Fruit fly (Drosophila melanogaster) whole organism, embryonic: ENCODE data around the gene CG8483.

Experiments used
- Atf-2 ChIP-seq: fragments of 200-800 bp; sonication (Bioruptor generic); optimal IDR thresholded peaks from 2 replicates; lab custom pipeline; 2016; ENCODE audit warnings: missing biosample characterization, missing genetic modification characterization
- CG10321 ChIP-seq: fragments of 200-800 bp; sonication (Bioruptor generic); IDR thresholded peaks from 2 replicates; pipeline ENCODE4 v1.3.6; 2022; ENCODE audit warnings: missing biosample characterization, missing genetic modification characterization
- CG10366 ChIP-seq: fragments of 200-800 bp; sonication (Bioruptor generic); IDR thresholded peaks from 2 replicates; pipeline ENCODE4 v1.3.6; 2022; ENCODE audit warnings: missing biosample characterization, missing genetic modification characterization
- CG11398 ChIP-seq: fragments of 200-800 bp; sonication (Bioruptor generic); optimal IDR thresholded peaks from 2 replicates; lab custom pipeline; 2016; ENCODE audit warnings: missing biosample characterization, missing genetic modification characterization
- CG12659 ChIP-seq: fragments of 200-800 bp; sonication (Bioruptor generic); optimal IDR thresholded peaks from 3 replicates; lab custom pipeline; 2017; ENCODE audit warnings: mild to moderate bottlenecking, missing biosample characterization, missing genetic modification reagents, missing genetic modification characterization
- CG15269 ChIP-seq: fragments of 200-800 bp; sonication (Bioruptor generic); optimal IDR thresholded peaks from 2 replicates; lab custom pipeline; 2018; ENCODE audit warnings: missing biosample characterization, mild to moderate bottlenecking, missing genetic modification characterization, moderate library complexity
- CG16863 ChIP-seq: fragments of 200-800 bp; sonication (Bioruptor generic); optimal IDR thresholded peaks from 3 replicates; lab custom pipeline; 2016; ENCODE audit warnings: missing biosample characterization, missing genetic modification characterization
- CG3065 ChIP-seq: fragments of 200-800 bp; sonication (Bioruptor generic); optimal IDR thresholded peaks from 2 replicates; lab custom pipeline; 2016; ENCODE audit warnings: missing biosample characterization, missing genetic modification characterization
- CG33557 ChIP-seq: fragments of 200-800 bp; sonication (Bioruptor generic); optimal IDR thresholded peaks from 2 replicates; lab custom pipeline; 2019; ENCODE audit warnings: missing biosample characterization, mild to moderate bottlenecking, missing genetic modification characterization, moderate library complexity
- CG4282 ChIP-seq: fragments of 200-800 bp; sonication (Bioruptor generic); optimal IDR thresholded peaks from 2 replicates; lab custom pipeline; 2016; ENCODE audit warnings: missing biosample characterization, missing genetic modification characterization
- CG4424 ChIP-seq: fragments of 200-800 bp; sonication (Bioruptor generic); optimal IDR thresholded peaks from 3 replicates; lab custom pipeline; 2016; ENCODE audit warnings: missing biosample characterization, missing genetic modification characterization
- CG6272 ChIP-seq: fragments of 200-800 bp; sonication (Bioruptor generic); IDR thresholded peaks from 2 replicates; pipeline ENCODE4 v1.3.6; 2022; ENCODE audit warnings: missing biosample characterization, missing genetic modification characterization
- CG8944 ChIP-seq: fragments of 200-800 bp; sonication (Bioruptor generic); optimal IDR thresholded peaks from 3 replicates; lab custom pipeline; 2016; ENCODE audit warnings: missing biosample characterization, missing genetic modification characterization
- CoRest ChIP-seq: fragments of 200-800 bp; sonication (Bioruptor generic); optimal IDR thresholded peaks from 3 replicates; lab custom pipeline; 2018; ENCODE audit warnings: missing biosample characterization, mild to moderate bottlenecking, missing genetic modification characterization, moderate library complexity
- Dip3 ChIP-seq: fragments of 200-800 bp; sonication (Bioruptor generic); optimal IDR thresholded peaks from 3 replicates; lab custom pipeline; 2016; ENCODE audit warnings: missing biosample characterization, missing genetic modification characterization
- Dll ChIP-seq: fragments of 200-800 bp; sonication (Bioruptor generic); IDR thresholded peaks from 4 replicates; pipeline ENCODE4 v1.3.6; 2022; ENCODE audit warnings: missing biosample characterization, missing genetic modification characterization; ENCODE audit not compliant: partially characterized antibody
- Drgx ChIP-seq: fragments of 200-800 bp; sonication (Bioruptor generic); IDR thresholded peaks from 2 replicates; pipeline ENCODE4 v1.3.6; 2022; ENCODE audit warnings: missing biosample characterization, missing genetic modification characterization
- E2f1 ChIP-seq: fragments of 200-800 bp; sonication (Bioruptor generic); IDR thresholded peaks from 2 replicates; pipeline ENCODE4 v1.3.6; 2022; ENCODE audit warnings: missing biosample characterization, missing genetic modification characterization
- Hey ChIP-seq: fragments of 200-800 bp; sonication (Bioruptor generic); optimal IDR thresholded peaks from 3 replicates; lab custom pipeline; 2018; ENCODE audit warnings: missing biosample characterization, mild to moderate bottlenecking, missing genetic modification characterization
- Hr51 ChIP-seq, 2 experiments: fragments of 200-800 bp; sonication (Bioruptor generic); optimal IDR thresholded peaks; 2 replicates in 1 of 2; 3 replicates in 1 of 2; lab custom pipeline; 2016 to 2018; ENCODE audit warnings: missing biosample characterization in 2 of 2, missing genetic modification characterization in 2 of 2, mild to moderate bottlenecking in 1 of 2, moderate library complexity in 1 of 2
- Med ChIP-seq: fragments of 200-800 bp; sonication (Bioruptor generic); peaks from one replicate; lab custom pipeline; 2016; ENCODE audit warnings: missing biosample characterization, missing genetic modification characterization, mild to moderate bottlenecking, inconsistent platforms, moderate library complexity
- Nf-YA ChIP-seq: fragments of 200-800 bp; sonication (Bioruptor generic); IDR thresholded peaks from 2 replicates; pipeline ENCODE4 v1.3.6; 2022; ENCODE audit warnings: missing biosample characterization, missing genetic modification characterization
- Ptx1 ChIP-seq: fragments of 200-800 bp; sonication (Bioruptor generic); IDR thresholded peaks from 2 replicates; pipeline ENCODE4 v1.3.6; 2022; ENCODE audit warnings: missing biosample characterization, missing genetic modification characterization
- Rx ChIP-seq: fragments of 200-800 bp; sonication (Bioruptor generic); IDR thresholded peaks from 2 replicates; pipeline ENCODE4 v1.3.6; 2022; ENCODE audit warnings: missing biosample characterization, missing genetic modification characterization
- Sry-δ ChIP-seq: fragments of 200-800 bp; sonication (Bioruptor generic); optimal IDR thresholded peaks from 2 replicates; lab custom pipeline; 2016; ENCODE audit warnings: missing biosample characterization, missing genetic modification characterization
- Vsx1 ChIP-seq: fragments of 200-800 bp; sonication (Bioruptor generic); optimal IDR thresholded peaks from 2 replicates; lab custom pipeline; 2017; ENCODE audit warnings: missing biosample characterization, mild to moderate bottlenecking, missing genetic modification characterization, missing genetic modification reagents
- YL-1 ChIP-seq: fragments of 200-800 bp; sonication (Bioruptor generic); optimal IDR thresholded peaks from 3 replicates; lab custom pipeline; 2017; ENCODE audit warnings: missing biosample characterization, mild to moderate bottlenecking, missing genetic modification characterization
- ap ChIP-seq: fragments of 200-800 bp; sonication (Bioruptor generic); IDR thresholded peaks from 2 replicates; pipeline ENCODE4 v1.3.6; 2022; ENCODE audit warnings: missing biosample characterization, missing genetic modification characterization
- br ChIP-seq: fragments of >200 bp; optimal IDR thresholded peaks from 2 replicates; lab custom pipeline; 2017
- caup ChIP-seq: fragments of 200-800 bp; sonication (Bioruptor generic); optimal IDR thresholded peaks from 3 replicates; lab custom pipeline; 2017; ENCODE audit warnings: missing biosample characterization, mild to moderate bottlenecking, missing genetic modification characterization, moderate library complexity; ENCODE audit not compliant: severe bottlenecking
- crp ChIP-seq, 2 experiments: fragments of 200-800 bp; sonication (Bioruptor generic); optimal IDR thresholded peaks; 2 replicates in 1 of 2; 3 replicates in 1 of 2; lab custom pipeline; 2017; ENCODE audit warnings: missing biosample characterization in 2 of 2, missing genetic modification characterization in 2 of 2, mild to moderate bottlenecking in 1 of 2, moderate library complexity in 1 of 2
- danr ChIP-seq: fragments of 200-800 bp; sonication (Bioruptor generic); IDR thresholded peaks from 2 replicates; pipeline ENCODE4 v1.3.6; 2022; ENCODE audit warnings: missing biosample characterization, missing genetic modification characterization
- dati ChIP-seq: fragments of 200-800 bp; sonication (Bioruptor generic); IDR thresholded peaks from 2 replicates; pipeline ENCODE4 v1.3.6; 2022; ENCODE audit warnings: missing biosample characterization, missing genetic modification characterization
- disco-r ChIP-seq: fragments of 200-800 bp; sonication (Bioruptor generic); optimal IDR thresholded peaks from 2 replicates; lab custom pipeline; 2016; ENCODE audit warnings: missing biosample characterization, missing genetic modification characterization
- dysf ChIP-seq: fragments of 200-800 bp; sonication (Bioruptor generic); IDR thresholded peaks from 3 replicates; pipeline ENCODE4 v1.3.6; 2022; ENCODE audit warnings: missing biosample characterization, missing genetic modification characterization
- en ChIP-seq: fragments of 200-800 bp; sonication (Bioruptor generic); optimal IDR thresholded peaks from 2 replicates; lab custom pipeline; 2016; ENCODE audit warnings: missing biosample characterization, missing genetic modification characterization
- fd96Cb ChIP-seq: fragments of 200-800 bp; sonication (Bioruptor generic); optimal IDR thresholded peaks from 2 replicates; lab custom pipeline; 2018; ENCODE audit warnings: missing biosample characterization, mild to moderate bottlenecking, missing genetic modification characterization, moderate library complexity
- luna ChIP-seq: fragments of 200-800 bp; sonication (Bioruptor generic); optimal IDR thresholded peaks from 2 replicates; lab custom pipeline; 2016; ENCODE audit warnings: missing biosample characterization, missing genetic modification characterization
- mam ChIP-seq: fragments of 200-800 bp; sonication (Bioruptor generic); optimal IDR thresholded peaks from 3 replicates; lab custom pipeline; 2016; ENCODE audit warnings: missing biosample characterization, missing genetic modification characterization
- mld ChIP-seq: fragments of 200-800 bp; sonication (Bioruptor generic); IDR thresholded peaks from 3 replicates; pipeline ENCODE4 v1.3.6; 2022; ENCODE audit warnings: missing biosample characterization, missing genetic modification characterization; ENCODE audit not compliant: partially characterized antibody
- otp ChIP-seq: fragments of 200-800 bp; sonication (Bioruptor generic); IDR thresholded peaks from 3 replicates; pipeline ENCODE4, ENCODE4 v1.3.6; 2022; ENCODE audit warnings: missing biosample characterization, missing genetic modification characterization
- pfk ChIP-seq: fragments of 200-800 bp; sonication (Bioruptor generic); optimal IDR thresholded peaks from 2 replicates; lab custom pipeline; 2018; ENCODE audit warnings: missing biosample characterization, mild to moderate bottlenecking, missing genetic modification characterization, moderate library complexity
- ranshi ChIP-seq: fragments of 200-800 bp; sonication (Bioruptor generic); IDR thresholded peaks from 2 replicates; pipeline ENCODE4 v1.3.6; 2022; ENCODE audit warnings: missing biosample characterization, missing genetic modification characterization
- sim ChIP-seq: fragments of 200-800 bp; sonication (Bioruptor generic); IDR thresholded peaks from 2 replicates; pipeline ENCODE4 v1.3.6; 2022; ENCODE audit warnings: missing biosample characterization, missing genetic modification characterization
- slp2 ChIP-seq: fragments of 200-800 bp; sonication (Bioruptor generic); optimal IDR thresholded peaks from 2 replicates; lab custom pipeline; 2016; ENCODE audit warnings: missing biosample characterization, missing genetic modification characterization
- sob ChIP-seq: fragments of 200-800 bp; sonication (Bioruptor generic); IDR thresholded peaks from 2 replicates; pipeline ENCODE4 v1.3.6; 2022; ENCODE audit warnings: missing biosample characterization, missing genetic modification characterization
- tna ChIP-seq: fragments of 200-800 bp; sonication (Bioruptor generic); IDR thresholded peaks from 2 replicates; pipeline ENCODE4 v1.3.6; 2022; ENCODE audit warnings: missing biosample characterization, missing genetic modification characterization; ENCODE audit not compliant: partially characterized antibody
- unc-4 ChIP-seq: fragments of 200-800 bp; sonication (Bioruptor generic); IDR thresholded peaks from 2 replicates; pipeline ENCODE4 v1.3.6; 2022; ENCODE audit warnings: missing biosample characterization, missing genetic modification characterization; ENCODE audit not compliant: partially characterized antibody
- vvl ChIP-seq: fragments of 200-800 bp; sonication (Bioruptor generic); IDR thresholded peaks from 2 replicates; pipeline ENCODE4 v1.3.6; 2022; ENCODE audit warnings: missing biosample characterization, missing genetic modification characterization
- wek ChIP-seq: fragments of 200-800 bp; sonication (Bioruptor generic); optimal IDR thresholded peaks from 3 replicates; lab custom pipeline; 2018; ENCODE audit warnings: missing biosample characterization, mild to moderate bottlenecking, missing genetic modification characterization, moderate library complexity

CG8483 gene

DNA sequence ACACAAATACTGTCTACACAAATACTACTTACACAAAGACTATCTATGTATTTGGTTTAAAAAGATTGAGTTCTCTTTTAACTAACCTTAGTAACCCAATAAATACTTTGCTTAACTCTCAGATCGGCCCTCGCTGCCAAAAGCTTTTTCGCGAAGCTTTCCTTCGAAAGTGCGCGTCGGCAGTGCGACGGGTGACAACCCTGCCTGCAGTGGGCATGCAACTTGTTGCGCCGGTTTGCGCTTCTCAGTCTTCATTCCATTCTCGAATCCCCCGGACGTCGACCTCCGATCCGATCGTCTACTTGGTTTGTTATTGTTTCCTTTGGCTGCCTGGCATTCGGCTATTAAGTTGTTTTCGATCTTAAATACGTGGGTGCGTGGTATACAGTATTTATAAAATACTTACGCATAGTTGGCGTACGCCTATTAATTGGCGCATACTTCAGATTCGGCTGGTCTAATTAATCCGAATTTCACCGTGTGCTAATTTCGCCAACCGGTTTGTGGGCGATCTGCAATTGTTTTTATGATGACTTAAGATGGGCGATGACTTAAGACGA, 45.9 kb upstream of the CG8483 start, which contains the start of gene CG11686 (continued):
- TF ChIP-seq fd96Cb, result no peak
- TF ChIP-seq Hey (tag; lab: Kevin White, UChicago), result no peak
- TF ChIP-seq slp2 (GFP tag; lab: Kevin White, UChicago), result peak; percentile 15
- TF ChIP-seq ap (GFP tag; lab: Robert Waterston, UW), result no peak
- no peak for TF ChIP-seq CG15269 (tag; lab: Kevin White, UChicago)
- no peak for TF ChIP-seq dati (GFP tag; lab: Robert Waterston, UW)
- TF ChIP-seq CG33557 (GFP tag; lab: Kevin White, UChicago), result no peak
- TF ChIP-seq CG4282 (GFP tag; lab: Kevin White, UChicago), result no peak
- no peak for TF ChIP-seq CG10321 (GFP tag; lab: Robert Waterston, UW)
- TF ChIP-seq Dll (GFP tag; lab: Robert Waterston, UW), result 0 out of 4 replicates have a peak, but pooled peaks have one; percentile 20
- no peak for TF ChIP-seq CG11398 (GFP tag; lab: Kevin White, UChicago)
- no peak for TF ChIP-seq en (GFP tag; lab: Kevin White, UChicago)
- TF ChIP-seq Dip3 (GFP tag; lab: Kevin White, UChicago), result no peak
- TF ChIP-seq br (lab: Kevin White, UChicago), result no peak
- TF ChIP-seq Sry-δ, result no peak
- no peak for TF ChIP-seq crp (GFP tag; optimal IDR thresholded peaks at IDR 0.05; lab: Kevin White, UChicago)
- peak; percentile 17 for TF ChIP-seq caup
- no peak for TF ChIP-seq tna (GFP tag; lab: Robert Waterston, UW)
- TF ChIP-seq Vsx1 (GFP tag; lab: Kevin White, UChicago), result no peak
- TF ChIP-seq Atf-2 (GFP tag; lab: Kevin White, UChicago), result no peak
- no peak for TF ChIP-seq disco-r (GFP tag; lab: Kevin White, UChicago)
- TF ChIP-seq CG8944 (GFP tag; lab: Kevin White, UChicago), result no peak
- no peak for TF ChIP-seq CG3065
- TF ChIP-seq Ptx1 (GFP tag; lab: Robert Waterston, UW), result no peak
- TF ChIP-seq Drgx, result 0 out of 2 replicates have a peak, but pooled peaks have one; percentile 20
- TF ChIP-seq CG10366 (GFP tag; lab: Robert Waterston, UW), result 0 out of 2 replicates have a peak, but pooled peaks have one; percentile 7
- no peak for TF ChIP-seq CG16863 (GFP tag; lab: Kevin White, UChicago)
- no peak for TF ChIP-seq mam (GFP tag; lab: Kevin White, UChicago)
- no peak for TF ChIP-seq pfk (GFP tag; lab: Kevin White, UChicago)
- TF ChIP-seq YL-1 (GFP tag; lab: Kevin White, UChicago), result no peak
- no peak for TF ChIP-seq CG4424 (GFP tag; lab: Kevin White, UChicago)
- TF ChIP-seq Rx (GFP tag; lab: Robert Waterston, UW), result no peak
- TF ChIP-seq Med (GFP tag; lab: Kevin White, UChicago), result peak; percentile 89
- TF ChIP-seq Hr51 (GFP tag; optimal IDR thresholded peaks at IDR 0.05; lab: Kevin White, UChicago), result peak in 1 of 2 experiments; percentile 6
- no peak for TF ChIP-seq CoRest (tag; lab: Kevin White, UChicago)
- peak; percentile 13 for TF ChIP-seq CG12659
- peak; percentile 29; the same call in 1 of the 2 replicates for TF ChIP-seq E2f1 (GFP tag; lab: Robert Waterston, UW)
- no peak for TF ChIP-seq Nf-YA (GFP tag; lab: Robert Waterston, UW)
- 0 out of 3 replicates have a peak, but pooled peaks have one; percentile 11 for TF ChIP-seq otp (GFP tag; lab: Robert Waterston, UW)
- TF ChIP-seq ranshi (GFP tag; lab: Robert Waterston, UW), result no peak
- 0 out of 2 replicates have a peak, but pooled peaks have one; percentile 11 for TF ChIP-seq CG6272 (GFP tag; lab: Robert Waterston, UW)
- TF ChIP-seq sob (GFP tag; lab: Robert Waterston, UW), result 0 out of 2 replicates have a peak, but pooled peaks have one; percentile 17
- peak; percentile 23 for TF ChIP-seq wek (GFP tag; lab: Kevin White, UChicago)
- TF ChIP-seq danr, result no peak
- TF ChIP-seq vvl (GFP tag; lab: Robert Waterston, UW), result 0 out of 2 replicates have a peak, but pooled peaks have one; percentile 41
- TF ChIP-seq sim (GFP tag; lab: Robert Waterston, UW), result no peak
- no peak; the same call in 2 of the 3 replicates for TF ChIP-seq dysf (GFP tag; lab: Robert Waterston, UW)
- no peak for TF ChIP-seq unc-4 (GFP tag; lab: Robert Waterston, UW)
- no peak for TF ChIP-seq luna
- TF ChIP-seq mld (GFP tag; lab: Robert Waterston, UW), result no peak
